Worm (Caenorhabditis elegans) whole organism, midembryonic: ENCODE results near the gene tnc-2.

Source experiments
- cog-1 ChIP-seq: sonication (generic microtip); optimal IDR thresholded peaks from 2 replicates; lab custom pipeline; 2016; ENCODE audit warnings: missing genetic modification characterization, missing compliant biosample characterization
- flt-1 ChIP-seq: fragments of 200-800 bp; sonication (Bioruptor generic); IDR thresholded peaks from 2 replicates; pipeline ENCODE4 v1.3.6; 2022; ENCODE audit warnings: missing genetic modification characterization, missing compliant biosample characterization
- ref-1 ChIP-seq: fragments of 200-800 bp; sonication (Bioruptor generic); conservative IDR thresholded peaks from 2 replicates; pipeline ENCODE4 v1.3.6; 2022; ENCODE audit warnings: missing genetic modification reagents, missing genetic modification characterization, missing compliant biosample characterization
- ztf-29 ChIP-seq: fragments of 200-800 bp; sonication (Bioruptor generic); IDR thresholded peaks from 2 replicates; pipeline ENCODE4 v1.3.6; 2022; ENCODE audit warnings: missing genetic modification reagents, missing genetic modification characterization, missing compliant biosample characterization

- TF ChIP-seq ztf-29 (no peak), flt-1 (GFP tag; lab: Robert Waterston, UW) (no peak), cog-1 (no peak), ref-1 (GFP tag; lab: Robert Waterston, UW) (no peak)
Measured at ce11 chrII:10443898-10444297, 22.8 kb upstream of the tnc-2 start.
